Fruit fly (Drosophila melanogaster): Measurements from ENCODE around the gene CG43145.

dm6 chr2L:3654956-3655618 is 46.5 kb upstream of the CG43145 start:
- no peak for TF ChIP-seq CG7271 (tag; optimal IDR thresholded peaks at IDR 0.05)
- TF ChIP-seq yki (optimal IDR thresholded peaks at IDR 0.05), result no peak
